Worm (Caenorhabditis elegans) whole organism, late embryonic: ENCODE measurements around the gene cyp-34A10.

Experiments
- dve-1 ChIP-seq: sonication (generic microtip); optimal IDR thresholded peaks from 2 replicates; lab custom pipeline; 2017; ENCODE audit warnings: antibody characterized with exemption, mild to moderate bottlenecking, missing genetic modification characterization, missing compliant biosample characterization
- hlh-15 ChIP-seq: sonication (generic microtip); optimal IDR thresholded peaks from 2 replicates; lab custom pipeline; 2016; ENCODE audit warnings: missing genetic modification characterization, missing compliant biosample characterization
- nfya-1 ChIP-seq: sonication (generic microtip); optimal IDR thresholded peaks from 2 replicates; lab custom pipeline; 2017; ENCODE audit warnings: missing genetic modification characterization, mild to moderate bottlenecking, missing compliant biosample characterization, antibody characterized with exemption, moderate library complexity

- TF ChIP-seq dve-1 (tag; lab: Kevin White, UChicago) (no peak), hlh-15 (tag; lab: Kevin White, UChicago) (no peak), nfya-1 (no peak)
Measured at ce11 chrV:3957608-3958007, 15.2 kb downstream of the cyp-34A10 start, which contains the start of gene cyp-34A5.
